Worm (Caenorhabditis elegans) whole organism, L4 larva: ENCODE results near the gene pigw-1.

ENCODE experiments used
- D1046.2 ChIP-seq: fragments of 200-800 bp; sonication (Bioruptor generic); IDR thresholded peaks from 2 replicates; pipeline ENCODE4 v1.3.6; 2022; ENCODE audit warnings: missing genetic modification characterization, missing compliant biosample characterization
- Y105C5A.15 ChIP-seq: fragments of 200-800 bp; sonication (Bioruptor generic); IDR thresholded peaks from 2 replicates; pipeline ENCODE4 v1.3.6; 2022; ENCODE audit warnings: missing genetic modification characterization, missing compliant biosample characterization
- Y75B8A.6 ChIP-seq: fragments of 200-800 bp; sonication (Bioruptor generic); IDR thresholded peaks from 2 replicates; pipeline ENCODE4 v1.3.6; 2022; ENCODE audit warnings: missing genetic modification reagents, missing genetic modification characterization, missing compliant biosample characterization
- lin-13 ChIP-seq: fragments of 150-350 bp; optimal IDR thresholded peaks from 2 replicates; lab custom pipeline; 2014; ENCODE audit warnings: missing biosample characterization, missing genetic modification reagents, missing genetic modification characterization
- lsy-2 ChIP-seq, 2 experiments: fragments of 150-350 bp in 1 of 2; sonication (generic microtip) in 1 of 2; optimal IDR thresholded peaks; 2 replicates each; lab custom pipeline; 2014 to 2017; ENCODE audit warnings: missing biosample characterization in 2 of 2, missing genetic modification characterization in 2 of 2
- mdl-1 ChIP-seq, 2 experiments: fragments of 150-350 bp in 1 of 2; sonication (generic microtip) in 1 of 2; optimal IDR thresholded peaks; 2 replicates each; lab custom pipeline; 2014 to 2017; ENCODE audit warnings: missing biosample characterization in 2 of 2, missing genetic modification characterization in 2 of 2
- nhr-237 ChIP-seq: sonication (generic microtip); optimal IDR thresholded peaks from 2 replicates; lab custom pipeline; 2017; ENCODE audit warnings: missing biosample characterization, missing genetic modification characterization
- unc-39 ChIP-seq: sonication (generic microtip); optimal IDR thresholded peaks from 2 replicates; lab custom pipeline; 2017; ENCODE audit warnings: missing biosample characterization, missing genetic modification characterization

DNA sequence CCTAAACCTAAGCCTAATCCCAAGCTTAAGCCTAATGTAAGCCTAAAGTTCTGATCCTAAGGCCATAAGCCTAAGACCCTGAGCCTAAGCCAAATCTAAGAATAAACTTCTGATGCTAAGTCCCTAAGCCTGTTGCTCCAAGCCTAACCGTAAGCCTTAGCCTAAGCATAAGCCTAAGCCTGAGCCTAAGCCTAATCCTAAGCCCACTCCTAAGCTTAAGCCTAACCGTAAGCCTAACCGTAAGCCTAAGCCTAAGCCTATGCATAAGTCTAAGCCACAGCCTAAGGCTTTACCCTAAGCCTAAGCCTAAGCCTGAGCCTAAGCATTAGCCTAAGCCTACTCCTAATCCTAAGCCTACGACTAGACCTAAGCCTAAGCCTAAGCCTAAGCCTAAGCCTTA, 25.4 kb downstream of the pigw-1 start:
- no peak for TF ChIP-seq mdl-1 (tag; optimal IDR thresholded peaks at IDR 0.05; lab: Kevin White, UChicago)
- no peak for TF ChIP-seq Y75B8A.6 (GFP tag; lab: Robert Waterston, UW)
- TF ChIP-seq unc-39 (tag; lab: Kevin White, UChicago) = no peak
- no peak for TF ChIP-seq nhr-237 (tag; lab: Kevin White, UChicago)
- TF ChIP-seq D1046.2 = no peak
- TF ChIP-seq lsy-2 (tag; optimal IDR thresholded peaks at IDR 0.05; lab: Kevin White, UChicago) = no peak
- TF ChIP-seq Y105C5A.15 (GFP tag; lab: Robert Waterston, UW) = no peak
- no peak for TF ChIP-seq lin-13
